Fruit fly (Drosophila melanogaster) whole organism, embryonic: Measurements from ENCODE around the gene Alg12.
A peak's percentile ranks its signal among the peaks of the same experiment; 100 is the strongest.

Source experiments
- ATbp ChIP-seq: fragments of 200-800 bp; sonication (Bioruptor generic); optimal IDR thresholded peaks from 2 replicates; lab custom pipeline; 2017; ENCODE audit warnings: missing biosample characterization, mild to moderate bottlenecking, missing genetic modification characterization, missing genetic modification reagents
- Aef1 ChIP-seq: fragments of 200-800 bp; sonication (Bioruptor generic); IDR thresholded peaks from 3 replicates; pipeline ENCODE4 v1.3.6; 2022; ENCODE audit warnings: missing biosample characterization, missing genetic modification characterization
- Antp ChIP-seq: fragments of 200-800 bp; sonication (Bioruptor generic); optimal IDR thresholded peaks from 3 replicates; lab custom pipeline; 2016; ENCODE audit warnings: missing biosample characterization, missing genetic modification characterization
- B-H1 ChIP-seq: fragments of 200-800 bp; sonication (Bioruptor generic); IDR thresholded peaks from 3 replicates; pipeline ENCODE4 v1.3.6; 2022; ENCODE audit warnings: missing biosample characterization, missing genetic modification characterization
- CG10267 ChIP-seq: fragments of 200-800 bp; sonication (Bioruptor generic); optimal IDR thresholded peaks from 2 replicates; lab custom pipeline; 2018; ENCODE audit warnings: missing biosample characterization, mild to moderate bottlenecking, missing genetic modification characterization, moderate library complexity
- CG11085 ChIP-seq: fragments of 200-800 bp; sonication (Bioruptor generic); IDR thresholded peaks from 2 replicates; pipeline ENCODE4 v1.3.6; 2022; ENCODE audit warnings: missing biosample characterization, missing genetic modification characterization
- CG11093 ChIP-seq: fragments of 200-800 bp; sonication (Bioruptor generic); IDR thresholded peaks from 3 replicates; pipeline ENCODE4 v1.3.6; 2022; ENCODE audit warnings: missing biosample characterization, missing genetic modification characterization
- CG12155 ChIP-seq: fragments of 200-800 bp; sonication (Bioruptor generic); optimal IDR thresholded peaks from 3 replicates; lab custom pipeline; 2016; ENCODE audit warnings: missing biosample characterization, missing genetic modification characterization
- CG1233 ChIP-seq: fragments of 200-800 bp; sonication (Bioruptor generic); optimal IDR thresholded peaks from 4 replicates; lab custom pipeline; 2018; ENCODE audit warnings: missing biosample characterization, mild to moderate bottlenecking, missing genetic modification characterization
- CG14667 ChIP-seq: fragments of 200-800 bp; sonication (Bioruptor generic); IDR thresholded peaks from 2 replicates; pipeline ENCODE4 v1.3.6; 2022; ENCODE audit warnings: missing biosample characterization, missing genetic modification characterization
- CG17385 ChIP-seq: fragments of 200-800 bp; sonication (Bioruptor generic); optimal IDR thresholded peaks from 3 replicates; lab custom pipeline; 2018; ENCODE audit warnings: missing biosample characterization, mild to moderate bottlenecking, missing genetic modification characterization
- CG18262 ChIP-seq: fragments of 200-800 bp; optimal IDR thresholded peaks from 3 replicates; lab custom pipeline; 2019; ENCODE audit warnings: missing biosample characterization, mild to moderate bottlenecking, missing genetic modification characterization, moderate library complexity
- CG2116 ChIP-seq: fragments of 200-800 bp; sonication (Bioruptor generic); optimal IDR thresholded peaks from 3 replicates; lab custom pipeline; 2018; ENCODE audit warnings: missing biosample characterization, mild to moderate bottlenecking, missing genetic modification characterization
- CG34376 ChIP-seq: fragments of 200-800 bp; sonication (Bioruptor generic); optimal IDR thresholded peaks from 2 replicates; lab custom pipeline; 2018; ENCODE audit warnings: missing biosample characterization, mild to moderate bottlenecking, missing genetic modification characterization
- CG4404 ChIP-seq: fragments of 200-800 bp; sonication (Bioruptor generic); IDR thresholded peaks from 2 replicates; pipeline ENCODE4 v1.3.6; 2022; ENCODE audit warnings: missing biosample characterization, missing genetic modification characterization
- CG6765 ChIP-seq: fragments of 200-800 bp; sonication (Bioruptor generic); optimal IDR thresholded peaks from 3 replicates; lab custom pipeline; 2017; ENCODE audit warnings: missing biosample characterization, mild to moderate bottlenecking, missing genetic modification characterization
- CG6854 ChIP-seq: fragments of 200-800 bp; sonication (Bioruptor generic); optimal IDR thresholded peaks from 3 replicates; lab custom pipeline; 2017; ENCODE audit warnings: missing biosample characterization, mild to moderate bottlenecking, missing genetic modification characterization
- CG7271 ChIP-seq: fragments of 200-800 bp; sonication (Bioruptor generic); optimal IDR thresholded peaks from 2 replicates; lab custom pipeline; 2018; ENCODE audit warnings: missing biosample characterization, mild to moderate bottlenecking, missing genetic modification characterization, moderate library complexity
- CG7987 ChIP-seq: fragments of 200-800 bp; sonication (Bioruptor generic); optimal IDR thresholded peaks from 2 replicates; lab custom pipeline; 2018; ENCODE audit warnings: missing biosample characterization, mild to moderate bottlenecking, missing genetic modification characterization, moderate library complexity
- CG8924 ChIP-seq: fragments of 200-800 bp; optimal IDR thresholded peaks from 3 replicates; lab custom pipeline; 2019; ENCODE audit warnings: missing biosample characterization, mild to moderate bottlenecking, missing genetic modification characterization, moderate library complexity
- Deaf1 ChIP-seq: fragments of 200-800 bp; optimal IDR thresholded peaks from 3 replicates; lab custom pipeline; 2019; ENCODE audit warnings: missing biosample characterization, mild to moderate bottlenecking, missing genetic modification characterization, moderate library complexity
- Dll ChIP-seq: fragments of 200-800 bp; sonication (Bioruptor generic); IDR thresholded peaks from 4 replicates; pipeline ENCODE4 v1.3.6; 2022; ENCODE audit warnings: missing biosample characterization, missing genetic modification characterization; ENCODE audit not compliant: partially characterized antibody
- Fer2 ChIP-seq: fragments of 200-800 bp; sonication (Bioruptor generic); optimal IDR thresholded peaks from 2 replicates; lab custom pipeline; 2018; ENCODE audit warnings: missing biosample characterization, mild to moderate bottlenecking, missing genetic modification characterization, moderate library complexity
- HLHmδ ChIP-seq: fragments of 200-800 bp; sonication (Bioruptor generic); optimal IDR thresholded peaks from 2 replicates; lab custom pipeline; 2018; ENCODE audit warnings: missing biosample characterization, mild to moderate bottlenecking, missing genetic modification characterization, moderate library complexity
- NC2β ChIP-seq: fragments of 200-800 bp; sonication (Bioruptor generic); optimal IDR thresholded peaks from 2 replicates; lab custom pipeline; 2016; ENCODE audit warnings: missing biosample characterization, missing genetic modification characterization
- Nf-YC ChIP-seq: fragments of 200-800 bp; optimal IDR thresholded peaks from 3 replicates; lab custom pipeline; 2019; ENCODE audit warnings: missing biosample characterization, mild to moderate bottlenecking, missing genetic modification characterization, moderate library complexity
- PHDP ChIP-seq: fragments of 200-800 bp; sonication (Bioruptor generic); optimal IDR thresholded peaks from 3 replicates; lab custom pipeline; 2018; ENCODE audit warnings: missing biosample characterization, mild to moderate bottlenecking, missing genetic modification characterization, moderate library complexity
- Ptx1 ChIP-seq: fragments of 200-800 bp; sonication (Bioruptor generic); IDR thresholded peaks from 2 replicates; pipeline ENCODE4 v1.3.6; 2022; ENCODE audit warnings: missing biosample characterization, missing genetic modification characterization
- Sin3A ChIP-seq: fragments of >200 bp; optimal IDR thresholded peaks from 2 replicates; lab custom pipeline; 2018
- YL-1 ChIP-seq: fragments of 200-800 bp; sonication (Bioruptor generic); optimal IDR thresholded peaks from 3 replicates; lab custom pipeline; 2017; ENCODE audit warnings: missing biosample characterization, mild to moderate bottlenecking, missing genetic modification characterization
- aop ChIP-seq: fragments of 200-800 bp; sonication (Bioruptor generic); IDR thresholded peaks from 2 replicates; pipeline ENCODE4 v1.3.6; 2022; ENCODE audit warnings: missing biosample characterization, missing genetic modification characterization
- ash1 ChIP-seq: fragments of 200-800 bp; sonication (Bioruptor generic); optimal IDR thresholded peaks from 2 replicates; lab custom pipeline; 2018; ENCODE audit warnings: missing biosample characterization, mild to moderate bottlenecking, missing genetic modification characterization
- bab2 ChIP-seq: fragments of 200-800 bp; sonication (Bioruptor generic); optimal IDR thresholded peaks from 2 replicates; lab custom pipeline; 2016; ENCODE audit warnings: missing biosample characterization, missing genetic modification characterization
- ci ChIP-seq: fragments of 200-800 bp; sonication (Bioruptor generic); IDR thresholded peaks from 3 replicates; pipeline ENCODE4 v1.3.6; 2022; ENCODE audit warnings: missing biosample characterization, missing genetic modification characterization
- corto ChIP-seq: fragments of 200-800 bp; sonication (Bioruptor generic); optimal IDR thresholded peaks from 2 replicates; lab custom pipeline; 2016; ENCODE audit warnings: missing biosample characterization, mild to moderate bottlenecking, missing genetic modification characterization, moderate library complexity
- dmrt11E ChIP-seq: fragments of 200-800 bp; sonication (Bioruptor generic); optimal IDR thresholded peaks from 3 replicates; lab custom pipeline; 2018; ENCODE audit warnings: missing biosample characterization, mild to moderate bottlenecking, missing genetic modification characterization, moderate library complexity
- en ChIP-seq: fragments of 200-800 bp; sonication (Bioruptor generic); optimal IDR thresholded peaks from 2 replicates; lab custom pipeline; 2016; ENCODE audit warnings: missing biosample characterization, missing genetic modification characterization
- esg ChIP-seq: fragments of 200-800 bp; sonication (Bioruptor generic); conservative IDR thresholded peaks from 2 replicates; pipeline ENCODE4 v1.3.6; 2022; ENCODE audit warnings: missing biosample characterization, missing genetic modification characterization
- ewg ChIP-seq: fragments of 200-800 bp; sonication (Bioruptor generic); optimal IDR thresholded peaks from 3 replicates; lab custom pipeline; 2017; ENCODE audit warnings: mild to moderate bottlenecking, missing biosample characterization, missing genetic modification reagents, missing genetic modification characterization
- gce ChIP-seq: fragments of 200-800 bp; sonication (Bioruptor generic); IDR thresholded peaks from 3 replicates; pipeline ENCODE4 v1.3.6; 2022; ENCODE audit warnings: missing biosample characterization, missing genetic modification characterization
- gsb-n ChIP-seq: fragments of 200-800 bp; sonication (Bioruptor generic); optimal IDR thresholded peaks from 3 replicates; lab custom pipeline; 2018; ENCODE audit warnings: missing biosample characterization, mild to moderate bottlenecking, missing genetic modification characterization
- jigr1 ChIP-seq: fragments of 200-800 bp; sonication (Bioruptor generic); IDR thresholded peaks from 3 replicates; pipeline ENCODE4 v1.3.6; 2022; ENCODE audit warnings: missing biosample characterization, missing genetic modification characterization
- luna ChIP-seq: fragments of 200-800 bp; sonication (Bioruptor generic); optimal IDR thresholded peaks from 2 replicates; lab custom pipeline; 2016; ENCODE audit warnings: missing biosample characterization, missing genetic modification characterization
- pho ChIP-seq: fragments of 200-800 bp; sonication (Bioruptor generic); optimal IDR thresholded peaks from 2 replicates; lab custom pipeline; 2016; ENCODE audit warnings: missing biosample characterization, missing genetic modification characterization
- prd ChIP-seq, 3 experiments: fragments of >200 bp in 2 of 3; fragments of 200-800 bp in 1 of 3; sonication (Bioruptor generic) in 1 of 3; optimal IDR thresholded peaks in 2 of 3; IDR thresholded peaks in 1 of 3; 2 replicates in 2 of 3; 3 replicates in 1 of 3; pipeline versions ENCODE4 v1.3.6 to Lab custom; 2017 to 2022; ENCODE audit warnings: missing biosample characterization in 1 of 3, missing genetic modification characterization in 1 of 3
- pros ChIP-seq: fragments of 200-800 bp; sonication (Bioruptor generic); optimal IDR thresholded peaks from 3 replicates; lab custom pipeline; 2019; ENCODE audit warnings: missing biosample characterization, mild to moderate bottlenecking, missing genetic modification characterization, moderate library complexity
- ro ChIP-seq: fragments of 200-800 bp; sonication (Bioruptor generic); IDR thresholded peaks from 2 replicates; pipeline ENCODE4 v1.3.6; 2022; ENCODE audit warnings: missing biosample characterization, missing genetic modification characterization
- sima ChIP-seq: fragments of 200-800 bp; sonication (Bioruptor generic); optimal IDR thresholded peaks from 2 replicates; lab custom pipeline; 2016; ENCODE audit warnings: missing biosample characterization, missing genetic modification characterization
- tna ChIP-seq: fragments of 200-800 bp; sonication (Bioruptor generic); IDR thresholded peaks from 2 replicates; pipeline ENCODE4 v1.3.6; 2022; ENCODE audit warnings: missing biosample characterization, missing genetic modification characterization; ENCODE audit not compliant: partially characterized antibody
- wdn ChIP-seq: fragments of 200-800 bp; sonication (Bioruptor generic); IDR thresholded peaks from 2 replicates; pipeline ENCODE4 v1.3.6; 2022; ENCODE audit warnings: missing biosample characterization, missing genetic modification characterization
- wor ChIP-seq: fragments of 200-800 bp; sonication (Bioruptor generic); IDR thresholded peaks from 2 replicates; pipeline ENCODE4 v1.3.6; 2022; ENCODE audit warnings: missing biosample characterization, missing genetic modification characterization

The Alg12 gene

DNA sequence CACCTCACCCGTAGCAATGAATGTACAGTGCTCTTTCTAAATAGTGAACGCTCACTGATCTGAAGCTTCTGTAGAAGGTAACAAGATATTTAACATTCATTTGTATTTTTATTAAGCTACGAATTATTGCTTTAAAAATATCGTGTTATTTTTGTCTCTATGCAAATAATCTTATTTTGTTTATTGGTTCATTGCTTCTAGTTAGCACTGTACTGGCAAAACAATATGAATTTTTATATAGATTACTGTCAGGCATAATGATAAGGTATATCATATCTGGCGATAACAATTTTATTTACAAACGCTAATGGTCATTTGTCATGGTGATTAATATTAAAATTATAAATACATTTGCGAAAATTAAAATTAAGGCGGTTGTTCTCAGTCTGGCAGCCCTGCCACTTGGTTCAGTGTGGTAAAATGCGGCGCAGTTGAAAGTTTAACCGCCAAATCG, 15.3 kb downstream of the Alg12 start, which contains the start of gene CG9471 (continued):
- TF ChIP-seq prd (optimal IDR thresholded peaks at IDR 0.05; lab: Kevin White, UChicago) (no peak), prd (GFP tag; IDR thresholded peaks at IDR 0.05; lab: Robert Waterston, UW) (peak; percentile 96), CG11085 (peak; percentile 86), sima (peak; percentile 7), ro (GFP tag; lab: Robert Waterston, UW) (peak; percentile 74), CG12155 (GFP tag; lab: Kevin White, UChicago) (peak; percentile 93), luna (GFP tag; lab: Kevin White, UChicago) (peak; percentile 72), CG14667 (GFP tag; lab: Robert Waterston, UW) (peak; percentile 89), ATbp (GFP tag; lab: Kevin White, UChicago) (peak; percentile 88), CG11093 (peak; percentile 88), CG1233 (GFP tag; lab: Kevin White, UChicago) (peak; percentile 89), gce (GFP tag; lab: Robert Waterston, UW) (peak; percentile 80; the same call in 2 of the 3 replicates), CG8924 (tag; lab: Kevin White, UChicago) (peak; percentile 93), Antp (GFP tag; lab: Kevin White, UChicago) (peak; percentile 89), B-H1 (GFP tag; lab: Robert Waterston, UW) (peak; percentile 90), NC2β (peak; percentile 89), Dll (GFP tag; lab: Robert Waterston, UW) (no peak), CG2116 (GFP tag; lab: Kevin White, UChicago) (peak; percentile 69), Fer2 (tag; lab: Kevin White, UChicago) (peak; percentile 85), Sin3A (lab: Kevin White, UChicago) (no peak), aop (peak; percentile 80), wdn (peak; percentile 89), CG6765 (GFP tag; lab: Kevin White, UChicago) (peak; percentile 88), wor (peak; percentile 83), HLHmδ (no peak), Aef1 (GFP tag; lab: Robert Waterston, UW) (peak; percentile 91), esg (GFP tag; lab: Robert Waterston, UW) (peak; percentile 92), YL-1 (GFP tag; lab: Kevin White, UChicago) (peak; percentile 63), CG7987 (GFP tag; lab: Kevin White, UChicago) (peak; percentile 80), dmrt11E (tag; lab: Kevin White, UChicago) (peak; percentile 83), CG17385 (peak; percentile 91), CG6854 (GFP tag; lab: Kevin White, UChicago) (peak; percentile 85), en (GFP tag; lab: Kevin White, UChicago) (peak; percentile 72), PHDP (tag; lab: Kevin White, UChicago) (peak; percentile 95), Ptx1 (peak; percentile 96), CG10267 (peak; percentile 89), CG34376 (peak; percentile 87), tna (GFP tag; lab: Robert Waterston, UW) (no peak), ewg (GFP tag; lab: Kevin White, UChicago) (peak; percentile 69), pros (GFP tag; lab: Kevin White, UChicago) (no peak), jigr1 (GFP tag; lab: Robert Waterston, UW) (peak; percentile 80; the same call in 2 of the 3 replicates), Deaf1 (tag; lab: Kevin White, UChicago) (peak; percentile 73), ash1 (GFP tag; lab: Kevin White, UChicago) (no peak), corto (GFP tag; lab: Kevin White, UChicago) (peak; percentile 86), CG7271 (tag; lab: Kevin White, UChicago) (peak; percentile 73), Nf-YC (tag; lab: Kevin White, UChicago) (peak; percentile 82), bab2 (peak; percentile 87), pho (GFP tag; lab: Kevin White, UChicago) (peak; percentile 87), CG4404 (GFP tag; lab: Robert Waterston, UW) (peak; percentile 79), gsb-n (peak; percentile 81), ci (GFP tag; lab: Robert Waterston, UW) (peak; percentile 94), CG18262 (tag; lab: Kevin White, UChicago) (peak; percentile 90)
